Worm (Caenorhabditis elegans) whole organism, young adult: Measurements from ENCODE around the gene K10B4.1.

ENCODE experiments used
- F37B4.10 ChIP-seq: fragments of 200-800 bp; sonication (Bioruptor generic); IDR thresholded peaks from 2 replicates; pipeline ENCODE4 v1.3.6; 2022; ENCODE audit warnings: missing genetic modification characterization, missing compliant biosample characterization
- F52B5.7 ChIP-seq: sonication (generic microtip); optimal IDR thresholded peaks from 2 replicates; lab custom pipeline; 2016; ENCODE audit warnings: mild to moderate bottlenecking, missing genetic modification characterization, missing compliant biosample characterization
- K12H6.12 ChIP-seq: fragments of 200-800 bp; sonication (Bioruptor generic); optimal IDR thresholded peaks from 2 replicates; lab custom pipeline; 2018; ENCODE audit warnings: mild to moderate bottlenecking, missing genetic modification characterization, missing compliant biosample characterization
- Y53F4B.3 ChIP-seq: fragments of 200-800 bp; sonication (Bioruptor generic); IDR thresholded peaks from 2 replicates; pipeline ENCODE4 v1.3.6; 2022; ENCODE audit warnings: missing genetic modification reagents, missing genetic modification characterization, missing compliant biosample characterization
- Y79H2A.3 ChIP-seq: fragments of 200-800 bp; sonication (Bioruptor generic); conservative IDR thresholded peaks from 2 replicates; pipeline ENCODE4 v1.3.6; 2022; ENCODE audit warnings: missing genetic modification reagents, missing genetic modification characterization, missing compliant biosample characterization
- Y95B8A.8 ChIP-seq: fragments of 200-800 bp; sonication (Bioruptor generic); IDR thresholded peaks from 2 replicates; pipeline ENCODE4 v1.3.6; 2022; ENCODE audit warnings: missing genetic modification reagents, missing genetic modification characterization, missing compliant biosample characterization
- ccch-3 ChIP-seq: fragments of 200-800 bp; sonication (Bioruptor generic); optimal IDR thresholded peaks from 2 replicates; lab custom pipeline; 2018; ENCODE audit warnings: mild to moderate bottlenecking, missing genetic modification characterization, missing compliant biosample characterization
- cebp-1 ChIP-seq, 2 experiments: fragments of 200-800 bp in 1 of 2; sonication (Bioruptor generic) in 1 of 2; sonication (generic microtip) in 1 of 2; IDR thresholded peaks in 1 of 2; optimal IDR thresholded peaks in 1 of 2; 2 replicates each; pipeline versions ENCODE4 v1.3.6 to Lab custom; 2017 to 2022; ENCODE audit warnings: missing compliant biosample characterization in 2 of 2, missing genetic modification characterization in 2 of 2, mild to moderate bottlenecking in 1 of 2, missing genetic modification reagents in 1 of 2, moderate library complexity in 1 of 2
- ceh-79 ChIP-seq: sonication (generic microtip); optimal IDR thresholded peaks from 2 replicates; lab custom pipeline; 2017; ENCODE audit warnings: mild to moderate bottlenecking, missing genetic modification characterization, missing compliant biosample characterization
- dox-1 ChIP-seq: fragments of 200-800 bp; sonication (Bioruptor generic); IDR thresholded peaks from 2 replicates; pipeline ENCODE4 v1.3.6; 2022; ENCODE audit warnings: missing genetic modification reagents, missing genetic modification characterization, missing compliant biosample characterization
- egrh-3 ChIP-seq: fragments of 200-800 bp; sonication (Bioruptor generic); IDR thresholded peaks from 2 replicates; pipeline ENCODE4 v1.3.6; 2022; ENCODE audit warnings: missing genetic modification reagents, missing genetic modification characterization, missing compliant biosample characterization
- him-1 ChIP-seq: sonication (generic microtip); optimal IDR thresholded peaks from 2 replicates; lab custom pipeline; 2016; ENCODE audit warnings: missing genotype, missing genetic modification reagents, missing genetic modification characterization, missing compliant biosample characterization
- hlh-26 ChIP-seq: fragments of 200-800 bp; sonication (Bioruptor generic); conservative IDR thresholded peaks from 2 replicates; pipeline ENCODE4 v1.3.6; 2022; ENCODE audit warnings: missing genetic modification reagents, missing genetic modification characterization, missing compliant biosample characterization
- hrde-1 ChIP-seq: sonication (generic microtip); optimal IDR thresholded peaks from 2 replicates; lab custom pipeline; 2016; ENCODE audit warnings: missing genetic modification characterization, mild to moderate bottlenecking, missing compliant biosample characterization, moderate library complexity, missing genotype, missing genetic modification reagents, borderline replicate concordance
- hsf-1 ChIP-seq: fragments of 200-800 bp; sonication (Bioruptor generic); IDR thresholded peaks from 2 replicates; pipeline ENCODE4 v1.3.6; 2022; ENCODE audit warnings: missing genetic modification reagents, missing genetic modification characterization, missing compliant biosample characterization
- mel-28 ChIP-seq: sonication (generic microtip); optimal IDR thresholded peaks from 2 replicates; lab custom pipeline; 2016; ENCODE audit warnings: borderline replicate concordance, mild to moderate bottlenecking, missing genetic modification characterization, missing compliant biosample characterization
- nfya-1 ChIP-seq: sonication (generic microtip); optimal IDR thresholded peaks from 2 replicates; lab custom pipeline; 2017; ENCODE audit warnings: antibody characterized with exemption, missing compliant biosample characterization, missing genetic modification characterization, borderline replicate concordance; ENCODE audit not compliant: insufficient read depth
- nhr-179 ChIP-seq: sonication (generic microtip); optimal IDR thresholded peaks from 2 replicates; lab custom pipeline; 2016; ENCODE audit warnings: mild to moderate bottlenecking, missing genetic modification characterization, missing compliant biosample characterization
- rpc-1 ChIP-seq, 2 experiments: fragments of 150-350 bp in 1 of 2; sonication (generic microtip) in 1 of 2; optimal IDR thresholded peaks; 2 replicates each; lab custom pipeline; 2014 to 2018; ENCODE audit warnings: missing biosample characterization in 1 of 2, missing genetic modification characterization in 1 of 2, missing genetic modification reagents in 1 of 2, missing genotype in 1 of 2
- tbp1 ChIP-seq: fragments of 200-800 bp; sonication (Bioruptor generic); optimal IDR thresholded peaks from 2 replicates; lab custom pipeline; 2018; ENCODE audit warnings: mild to moderate bottlenecking, missing genetic modification characterization, missing compliant biosample characterization
- zfh-2 ChIP-seq: fragments of 200-800 bp; sonication (Bioruptor generic); conservative IDR thresholded peaks from 2 replicates; pipeline ENCODE4 v1.3.6; 2022; ENCODE audit warnings: missing genetic modification reagents, missing genetic modification characterization, missing compliant biosample characterization
- ztf-26 ChIP-seq: sonication (generic microtip); optimal IDR thresholded peaks from 2 replicates; lab custom pipeline; 2017; ENCODE audit warnings: missing genetic modification characterization, missing compliant biosample characterization
- ztf-28 ChIP-seq: fragments of 200-800 bp; sonication (Bioruptor generic); IDR thresholded peaks from 2 replicates; pipeline ENCODE4 v1.3.6; 2022; ENCODE audit warnings: missing genetic modification reagents, missing genetic modification characterization, missing compliant biosample characterization

Gene K10B4.1

DNA sequence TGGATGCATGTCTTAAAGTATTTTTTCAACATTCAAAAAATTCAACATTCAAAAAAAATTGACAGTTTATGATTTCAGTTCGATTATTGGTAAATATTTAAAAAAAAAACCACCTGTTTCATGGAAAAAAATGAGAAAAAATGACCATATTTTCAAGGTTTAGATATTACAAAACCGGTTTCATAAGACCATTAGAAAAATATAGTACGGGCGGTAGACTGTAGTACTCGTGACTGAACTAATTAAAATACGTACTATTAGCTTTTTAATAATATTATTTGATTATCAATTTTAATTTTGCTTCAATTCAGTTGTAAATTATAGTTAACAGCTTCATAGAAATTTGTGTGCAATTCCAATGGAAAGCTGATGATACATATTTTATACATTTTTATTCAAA is 41.4 kb downstream of the K10B4.1 start:
- TF ChIP-seq Y53F4B.3 = no peak
- TF ChIP-seq rpc-1 (optimal IDR thresholded peaks at IDR 0.05; lab: Kevin White, UChicago) = no peak
- no peak for TF ChIP-seq rpc-1 (tag; optimal IDR thresholded peaks at IDR 0.05; lab: Kevin White, UChicago)
- no peak for TF ChIP-seq hrde-1 (tag; lab: Kevin White, UChicago)
- no peak for TF ChIP-seq cebp-1 (GFP tag; IDR thresholded peaks at IDR 0.05; lab: Robert Waterston, UW)
- TF ChIP-seq cebp-1 (tag; optimal IDR thresholded peaks at IDR 0.05; lab: Kevin White, UChicago) = no peak
- TF ChIP-seq egrh-3 (GFP tag; lab: Robert Waterston, UW) = no peak
- no peak for TF ChIP-seq ztf-28 (GFP tag; lab: Robert Waterston, UW)
- no peak for TF ChIP-seq F37B4.10 (GFP tag; lab: Robert Waterston, UW)
- TF ChIP-seq mel-28 (tag; lab: Kevin White, UChicago) = no peak
- TF ChIP-seq him-1 = no peak

DNA sequence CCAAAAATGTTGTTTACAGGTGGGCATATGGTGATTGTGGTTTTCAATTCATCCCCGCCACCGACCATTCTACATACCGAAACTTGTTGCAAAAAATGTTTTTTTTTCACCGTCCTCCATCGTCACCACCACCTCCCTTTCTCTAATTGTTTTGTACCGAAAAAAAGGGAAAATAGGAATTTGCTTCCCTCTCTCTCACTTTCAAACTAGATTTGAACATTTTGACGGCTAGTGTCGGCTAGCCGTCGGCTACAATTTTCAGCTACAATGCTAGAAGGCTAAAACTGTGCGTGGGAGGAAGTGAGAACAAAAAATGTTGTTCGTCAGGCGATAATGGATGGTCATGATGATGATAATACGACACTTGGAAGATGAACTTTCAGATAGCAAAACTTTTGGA is 42.9 kb downstream of the K10B4.1 start:
- TF ChIP-seq nhr-179 (no peak), Y95B8A.8 (GFP tag; lab: Robert Waterston, UW) (no peak), ztf-26 (no peak), ceh-79 (tag; lab: Kevin White, UChicago) (no peak), hsf-1 (GFP tag; lab: Robert Waterston, UW) (no peak), K12H6.12 (tag; lab: Kevin White, UChicago) (no peak), F52B5.7 (tag; lab: Kevin White, UChicago) (no peak), tbp1 (no peak), Y79H2A.3 (GFP tag; lab: Robert Waterston, UW) (no peak), hlh-26 (GFP tag; lab: Robert Waterston, UW) (no peak)

DNA sequence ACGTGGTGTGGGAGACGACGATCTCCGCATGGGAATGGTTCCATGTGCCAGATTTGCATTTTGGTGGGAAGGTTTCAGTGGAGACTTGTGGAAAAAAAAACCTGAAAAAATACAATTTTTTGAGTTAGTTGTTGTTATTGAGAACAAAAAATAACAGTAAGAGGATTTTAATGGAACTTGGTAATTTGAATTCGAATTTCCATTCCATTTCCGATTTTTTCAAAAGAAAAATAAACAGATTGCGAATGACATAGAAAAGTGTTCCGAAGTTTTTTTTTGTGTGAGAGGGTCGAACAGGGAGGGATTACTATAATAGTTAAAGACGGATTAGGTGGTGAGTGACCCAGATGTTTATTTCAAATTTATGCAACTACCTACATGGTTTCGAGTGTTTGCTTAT is 43.7 kb downstream of the K10B4.1 start, which contains the start of gene T01D1.4:
Gene T01D1.4, minus strand, starts transcription at position 101 of the 400 bp plus-strand sequence.
- TF ChIP-seq rpc-1 (optimal IDR thresholded peaks at IDR 0.05; lab: Kevin White, UChicago) (no peak), rpc-1 (tag; optimal IDR thresholded peaks at IDR 0.05; lab: Kevin White, UChicago) (no peak)

DNA sequence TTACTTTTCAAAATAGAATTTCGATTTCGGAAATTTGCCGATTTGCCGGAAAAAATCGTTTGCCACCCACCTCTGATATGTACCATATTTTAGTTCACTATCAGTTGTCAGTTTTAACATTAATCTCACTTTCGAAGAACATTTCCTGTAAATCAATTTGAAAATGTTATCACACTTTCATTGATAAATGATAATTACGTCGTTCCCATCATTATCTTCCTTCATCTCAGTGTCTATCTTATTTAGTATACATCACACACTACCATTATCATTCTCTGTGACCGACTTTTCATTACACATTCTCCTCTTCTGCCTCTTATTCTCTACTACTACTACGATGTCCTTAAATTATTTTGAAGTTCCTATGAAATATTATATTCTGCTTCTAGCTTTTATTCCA is 51.2 kb downstream of the K10B4.1 start, which contains the start of gene T01D1.8:
Gene T01D1.8, plus strand, starts transcription at position 236 of the 400 bp plus-strand sequence.
- TF ChIP-seq nfya-1 (no peak), dox-1 (GFP tag; lab: Robert Waterston, UW) (no peak)

DNA sequence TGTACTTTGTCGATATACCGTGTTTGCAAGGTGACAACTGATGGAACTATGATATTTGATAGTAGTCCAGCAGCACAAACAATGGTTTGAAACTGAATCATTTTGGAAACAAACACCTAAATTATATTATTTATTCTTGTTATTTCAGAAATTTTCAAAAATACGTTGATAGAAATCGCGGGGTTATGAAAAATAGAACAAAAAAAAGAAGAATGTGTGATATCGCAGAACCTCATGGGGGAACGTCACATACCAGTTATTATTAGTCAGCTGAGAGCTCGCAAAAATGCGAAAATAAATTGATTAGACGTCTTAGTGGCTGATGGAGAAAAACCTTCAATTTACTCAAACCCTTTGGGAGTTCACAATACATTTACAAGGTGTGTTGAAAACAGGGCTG is 53.7 kb downstream of the K10B4.1 start, which contains the start of gene T01D1.5:
Gene T01D1.5, minus strand, starts transcription at position 101 of the 400 bp plus-strand sequence.
- TF ChIP-seq ztf-26 (no peak), ccch-3 (GFP tag; lab: Kevin White, UChicago) (no peak), Y53F4B.3 (no peak), F37B4.10 (GFP tag; lab: Robert Waterston, UW) (no peak), zfh-2 (GFP tag; lab: Robert Waterston, UW) (no peak)
